Worm (Caenorhabditis elegans) whole organism, L1 larva: Measurements from ENCODE around the gene F20B6.5.

ENCODE experiments used
- C34B4.2 ChIP-seq: sonication (generic microtip); optimal IDR thresholded peaks from 2 replicates; lab custom pipeline; 2017; ENCODE audit warnings: mild to moderate bottlenecking, missing genetic modification characterization, missing compliant biosample characterization
- aha-1 ChIP-seq: fragments of 150-350 bp; optimal IDR thresholded peaks from 2 replicates; lab custom pipeline; 2014; ENCODE audit warnings: missing biosample characterization, missing genetic modification characterization
- ama-1 ChIP-seq: fragments of 150-350 bp; optimal IDR thresholded peaks from 2 replicates; lab custom pipeline; 2014
- ceh-63 ChIP-seq: fragments of 200-800 bp; sonication (Bioruptor generic); optimal IDR thresholded peaks from 2 replicates; lab custom pipeline; 2018; ENCODE audit warnings: mild to moderate bottlenecking, missing genetic modification characterization, missing compliant biosample characterization
- ceh-8 ChIP-seq: fragments of 200-800 bp; sonication (Bioruptor generic); optimal IDR thresholded peaks from 2 replicates; lab custom pipeline; 2018; ENCODE audit warnings: mild to moderate bottlenecking, missing genetic modification characterization, moderate library complexity, missing compliant biosample characterization
- ceh-82 ChIP-seq, 3 experiments: fragments of 150-350 bp in 1 of 3; sonication (generic microtip) in 2 of 3; optimal IDR thresholded peaks; 2 replicates each; lab custom pipeline; 2014 to 2017; ENCODE audit warnings: missing biosample characterization in 3 of 3, missing genetic modification characterization in 3 of 3
- ceh-90 ChIP-seq: sonication (generic microtip); optimal IDR thresholded peaks from 2 replicates; lab custom pipeline; 2016; ENCODE audit warnings: missing genetic modification characterization, missing compliant biosample characterization
- dpl-1 ChIP-seq, 3 experiments: fragments of 150-350 bp in 2 of 3; sonication (generic microtip) in 1 of 3; optimal IDR thresholded peaks; 2 replicates each; lab custom pipeline; 2014 to 2017; ENCODE audit warnings: missing biosample characterization in 3 of 3, missing genetic modification characterization in 3 of 3, missing genetic modification reagents in 3 of 3
- dsc-1 ChIP-seq: sonication (generic microtip); optimal IDR thresholded peaks from 2 replicates; lab custom pipeline; 2016; ENCODE audit warnings: mild to moderate bottlenecking, missing genetic modification characterization, missing compliant biosample characterization
- efl-1 ChIP-seq, 4 experiments: fragments of 150-350 bp; optimal IDR thresholded peaks in 3 of 4; peaks in 1 of 4; 1 replicate in 1 of 4; 2 replicates in 3 of 4; lab custom pipeline; 2014; ENCODE audit warnings: missing biosample characterization in 2 of 4, missing genetic modification characterization in 2 of 4, missing genetic modification reagents in 2 of 4
- egl-13 ChIP-seq: sonication (generic microtip); optimal IDR thresholded peaks from 2 replicates; lab custom pipeline; 2016; ENCODE audit warnings: missing genotype, missing genetic modification reagents, missing genetic modification characterization, missing compliant biosample characterization
- fkh-4 ChIP-seq: sonication (generic microtip); optimal IDR thresholded peaks from 2 replicates; lab custom pipeline; 2016; ENCODE audit warnings: missing compliant biosample characterization, missing genetic modification characterization, borderline replicate concordance
- fkh-8 ChIP-seq: sonication (generic microtip); optimal IDR thresholded peaks from 2 replicates; lab custom pipeline; 2016; ENCODE audit warnings: mild to moderate bottlenecking, missing genetic modification characterization, missing compliant biosample characterization
- fos-1 ChIP-seq: fragments of 150-350 bp; optimal IDR thresholded peaks from 2 replicates; lab custom pipeline; 2014; ENCODE audit warnings: missing biosample characterization, missing genetic modification characterization
- grh-1 ChIP-seq: fragments of 200-800 bp; sonication (Bioruptor generic); IDR thresholded peaks from 2 replicates; pipeline ENCODE4 v1.3.6; 2022; ENCODE audit warnings: missing genetic modification reagents, missing genetic modification characterization, missing compliant biosample characterization
- hpl-2 ChIP-seq: fragments of 150-350 bp; optimal IDR thresholded peaks from 2 replicates; lab custom pipeline; 2014; ENCODE audit warnings: missing biosample characterization, missing genetic modification reagents, missing genetic modification characterization
- irx-1 ChIP-seq: sonication (generic microtip); optimal IDR thresholded peaks from 2 replicates; lab custom pipeline; 2016; ENCODE audit warnings: missing genetic modification characterization, missing compliant biosample characterization
- isw-1 ChIP-seq: fragments of 200-800 bp; sonication (Bioruptor generic); IDR thresholded peaks from 2 replicates; pipeline ENCODE4 v1.3.6; 2022; ENCODE audit warnings: missing genetic modification characterization, missing compliant biosample characterization
- lin-13 ChIP-seq: fragments of 150-350 bp; optimal IDR thresholded peaks from 2 replicates; lab custom pipeline; 2014; ENCODE audit warnings: missing biosample characterization, missing genetic modification reagents, missing genetic modification characterization
- lin-14 ChIP-seq: fragments of 200-800 bp; sonication (Bioruptor generic); optimal IDR thresholded peaks from 2 replicates; lab custom pipeline; 2018; ENCODE audit warnings: mild to moderate bottlenecking, missing genetic modification characterization, moderate library complexity, missing compliant biosample characterization
- lin-35 ChIP-seq, 2 experiments: fragments of 150-350 bp; optimal IDR thresholded peaks; 2 replicates each; lab custom pipeline; 2014; ENCODE audit warnings: missing biosample characterization in 2 of 2, missing genetic modification characterization in 2 of 2, missing genetic modification reagents in 2 of 2
- lir-3 ChIP-seq: sonication (generic microtip); optimal IDR thresholded peaks from 2 replicates; lab custom pipeline; 2016; ENCODE audit warnings: mild to moderate bottlenecking, missing genetic modification characterization, moderate library complexity, missing compliant biosample characterization; ENCODE audit not compliant: poor library complexity
- lsy-2 ChIP-seq, 2 experiments: fragments of 150-350 bp; optimal IDR thresholded peaks; 2 replicates each; lab custom pipeline; 2014; ENCODE audit warnings: missing biosample characterization in 2 of 2, missing genetic modification characterization in 2 of 2
- mdl-1 ChIP-seq, 2 experiments: fragments of 150-350 bp; optimal IDR thresholded peaks; 2 replicates each; lab custom pipeline; 2014 to 2017; ENCODE audit warnings: missing biosample characterization in 2 of 2, missing genetic modification characterization in 2 of 2, inconsistent platforms in 1 of 2
- mep-1 ChIP-seq: fragments of 150-350 bp; optimal IDR thresholded peaks from 2 replicates; lab custom pipeline; 2014; ENCODE audit warnings: missing biosample characterization, missing genetic modification characterization
- nhr-11 ChIP-seq: fragments of 150-350 bp; optimal IDR thresholded peaks from 2 replicates; lab custom pipeline; 2014; ENCODE audit warnings: missing biosample characterization, missing genetic modification characterization
- nhr-12 ChIP-seq: sonication (generic microtip); optimal IDR thresholded peaks from 2 replicates; lab custom pipeline; 2017; ENCODE audit warnings: missing biosample characterization, missing genetic modification characterization
- nhr-19 ChIP-seq: fragments of 200-800 bp; sonication (Bioruptor generic); conservative IDR thresholded peaks from 2 replicates; pipeline ENCODE4 v1.3.6; 2022; ENCODE audit warnings: missing genetic modification characterization, missing compliant biosample characterization
- nhr-20 ChIP-seq: sonication (generic microtip); optimal IDR thresholded peaks from 2 replicates; lab custom pipeline; 2016; ENCODE audit warnings: mild to moderate bottlenecking, missing genetic modification characterization, missing compliant biosample characterization
- nhr-237 ChIP-seq: fragments of 150-350 bp; optimal IDR thresholded peaks from 2 replicates; lab custom pipeline; 2014; ENCODE audit warnings: missing biosample characterization, missing genetic modification characterization
- nhr-28 ChIP-seq: fragments of 150-350 bp; optimal IDR thresholded peaks from 2 replicates; lab custom pipeline; 2014; ENCODE audit warnings: missing biosample characterization, missing genetic modification characterization
- nhr-47 ChIP-seq: sonication (generic microtip); optimal IDR thresholded peaks from 2 replicates; lab custom pipeline; 2016; ENCODE audit warnings: mild to moderate bottlenecking, missing genetic modification characterization, moderate library complexity, missing compliant biosample characterization
- nhr-71 ChIP-seq: sonication (generic microtip); optimal IDR thresholded peaks from 2 replicates; lab custom pipeline; 2016; ENCODE audit warnings: mild to moderate bottlenecking, missing genetic modification characterization, moderate library complexity, missing compliant biosample characterization
- nhr-77 ChIP-seq: fragments of 150-350 bp; optimal IDR thresholded peaks from 2 replicates; lab custom pipeline; 2014; ENCODE audit warnings: missing biosample characterization, missing genetic modification characterization
- nhr-85 ChIP-seq: sonication (generic microtip); peaks from one replicate; lab custom pipeline; 2016; ENCODE audit warnings: missing genetic modification characterization, inconsistent platforms, missing compliant biosample characterization
- nhr-90 ChIP-seq: sonication (generic microtip); optimal IDR thresholded peaks from 2 replicates; lab custom pipeline; 2016; ENCODE audit warnings: mild to moderate bottlenecking, missing genetic modification characterization, missing compliant biosample characterization; ENCODE audit not compliant: poor library complexity
- rnt-1 ChIP-seq: sonication (generic microtip); optimal IDR thresholded peaks from 2 replicates; lab custom pipeline; 2016; ENCODE audit warnings: mild to moderate bottlenecking, missing genetic modification characterization, moderate library complexity, missing compliant biosample characterization
- snu-23 ChIP-seq: sonication (generic microtip); optimal IDR thresholded peaks from 2 replicates; lab custom pipeline; 2016; ENCODE audit warnings: missing genetic modification characterization, missing compliant biosample characterization
- sup-37 ChIP-seq: fragments of 200-800 bp; sonication (Bioruptor generic); optimal IDR thresholded peaks from 2 replicates; lab custom pipeline; 2018; ENCODE audit warnings: mild to moderate bottlenecking, missing genetic modification characterization, missing compliant biosample characterization
- tbx-2 ChIP-seq: sonication (generic microtip); optimal IDR thresholded peaks from 2 replicates; lab custom pipeline; 2016; ENCODE audit warnings: missing genetic modification characterization, missing compliant biosample characterization
- tlp-1 ChIP-seq: fragments of 150-350 bp; optimal IDR thresholded peaks from 2 replicates; lab custom pipeline; 2014; ENCODE audit warnings: missing biosample characterization, missing genetic modification characterization
- xbp-1 ChIP-seq: sonication (generic microtip); optimal IDR thresholded peaks from 2 replicates; lab custom pipeline; 2016; ENCODE audit warnings: missing genetic modification characterization, missing compliant biosample characterization
- zag-1 ChIP-seq: fragments of 150-350 bp; optimal IDR thresholded peaks from 2 replicates; lab custom pipeline; 2014; ENCODE audit warnings: missing biosample characterization, missing genetic modification characterization
- zip-4 ChIP-seq: fragments of 200-800 bp; sonication (Bioruptor generic); optimal IDR thresholded peaks from 2 replicates; lab custom pipeline; 2018; ENCODE audit warnings: mild to moderate bottlenecking, missing genetic modification characterization, moderate library complexity, missing compliant biosample characterization
- ztf-11 ChIP-seq, 2 experiments: sonication (generic microtip); optimal IDR thresholded peaks; 2 replicates each; lab custom pipeline; 2016 to 2017; ENCODE audit warnings: missing genetic modification characterization in 2 of 2, missing biosample characterization in 1 of 2, missing compliant biosample characterization in 1 of 2

The F20B6.5 gene

ce11 chrX:4222779-4223387 lies 23.2 kb upstream of the F20B6.5 start (continued):
- TF ChIP-seq efl-1 (optimal IDR thresholded peaks at IDR 0.05; lab: Kevin White, UChicago), result peak; percentile 92 to 99
- peak; percentile 38 to 93 for TF ChIP-seq efl-1 (GFP tag; optimal IDR thresholded peaks at IDR 0.05 in 1 of 2; lab: Kevin White, UChicago)
- peak; percentile 91 for TF ChIP-seq irx-1 (tag; lab: Kevin White, UChicago)
- TF ChIP-seq lin-14 (GFP tag; lab: Kevin White, UChicago), result peak; percentile 96
- peak; percentile 97 for TF ChIP-seq nhr-20 (tag; lab: Kevin White, UChicago)
- TF ChIP-seq aha-1, result peak; percentile 1
- TF ChIP-seq tbx-2 (tag; lab: Kevin White, UChicago), result peak; percentile 97
- TF ChIP-seq nhr-85 (tag; lab: Kevin White, UChicago), result peak; percentile 99
- TF ChIP-seq nhr-12 (tag; lab: Kevin White, UChicago), result no peak
- no peak for TF ChIP-seq ceh-63
- TF ChIP-seq hpl-2 (GFP tag; lab: Kevin White, UChicago), result peak; percentile 91
- TF ChIP-seq zag-1, result no peak
- peak; percentile 84 for TF ChIP-seq fkh-8 (tag; lab: Kevin White, UChicago)
- TF ChIP-seq snu-23 (GFP tag; lab: Kevin White, UChicago), result peak; percentile 97
- TF ChIP-seq nhr-28 (tag; lab: Kevin White, UChicago), result peak; percentile 49
- TF ChIP-seq isw-1 (GFP tag; lab: Robert Waterston, UW), result peak; percentile 81
- peak; percentile 65 for TF ChIP-seq ama-1 (lab: Kevin White, UChicago)
- peak; percentile 32 for TF ChIP-seq ceh-90 (tag; lab: Kevin White, UChicago)
- TF ChIP-seq fos-1 (tag; lab: Kevin White, UChicago), result peak; percentile 54
- TF ChIP-seq nhr-11, result peak; percentile 88
- peak; percentile 61 for TF ChIP-seq fkh-4 (tag; lab: Kevin White, UChicago)
- TF ChIP-seq egl-13 (tag; lab: Kevin White, UChicago), result peak; percentile 96
- TF ChIP-seq tlp-1, result no peak
- TF ChIP-seq mdl-1 (tag; optimal IDR thresholded peaks at IDR 0.05; lab: Kevin White, UChicago), result peak in 1 of 2 experiments; percentile 54
- TF ChIP-seq nhr-19 (GFP tag; lab: Robert Waterston, UW), result peak; percentile 93
- peak; percentile 59 for TF ChIP-seq lin-13 (GFP tag; lab: Kevin White, UChicago)
- peak; percentile 50 for TF ChIP-seq nhr-77 (tag; lab: Kevin White, UChicago)
- TF ChIP-seq nhr-47 (tag; lab: Kevin White, UChicago), result peak; percentile 97
- TF ChIP-seq, all 84 proteins: peak for 57

DNA sequence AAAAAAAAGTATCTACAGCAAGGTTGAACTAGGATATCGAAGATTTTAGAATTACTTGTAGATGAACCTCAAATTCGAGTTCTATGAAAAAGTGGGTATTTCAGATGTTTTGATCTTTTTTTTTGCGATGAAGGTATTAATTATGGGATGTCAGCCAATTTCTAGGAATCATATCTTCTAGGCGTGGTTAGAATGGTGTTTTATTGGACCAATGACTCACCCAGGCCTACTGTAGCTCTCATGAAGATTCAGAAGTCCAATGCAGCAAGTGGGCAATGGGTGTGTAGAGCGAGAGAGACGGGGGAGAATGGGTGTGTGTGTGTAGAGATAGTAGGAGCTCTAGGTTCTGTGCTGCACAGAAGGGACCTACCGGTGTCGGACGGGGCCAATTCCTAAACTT lies 22.5 kb upstream of the F20B6.5 start:
- TF ChIP-seq ceh-82 (tag; optimal IDR thresholded peaks at IDR 0.05; lab: Kevin White, UChicago) (peak in 2 of 3 experiments; percentile 20 to 25), rnt-1 (tag; lab: Kevin White, UChicago) (peak; percentile 28), dsc-1 (tag; lab: Kevin White, UChicago) (peak; percentile 19), fkh-8 (tag; lab: Kevin White, UChicago) (peak; percentile 17), irx-1 (tag; lab: Kevin White, UChicago) (no peak), fos-1 (tag; lab: Kevin White, UChicago) (peak; percentile 70), lir-3 (no peak), lsy-2 (tag; optimal IDR thresholded peaks at IDR 0.05; lab: Kevin White, UChicago) (peak; percentile 12 to 80), mep-1 (peak; percentile 49), zag-1 (peak; percentile 22), C34B4.2 (tag; lab: Kevin White, UChicago) (no peak)

DNA sequence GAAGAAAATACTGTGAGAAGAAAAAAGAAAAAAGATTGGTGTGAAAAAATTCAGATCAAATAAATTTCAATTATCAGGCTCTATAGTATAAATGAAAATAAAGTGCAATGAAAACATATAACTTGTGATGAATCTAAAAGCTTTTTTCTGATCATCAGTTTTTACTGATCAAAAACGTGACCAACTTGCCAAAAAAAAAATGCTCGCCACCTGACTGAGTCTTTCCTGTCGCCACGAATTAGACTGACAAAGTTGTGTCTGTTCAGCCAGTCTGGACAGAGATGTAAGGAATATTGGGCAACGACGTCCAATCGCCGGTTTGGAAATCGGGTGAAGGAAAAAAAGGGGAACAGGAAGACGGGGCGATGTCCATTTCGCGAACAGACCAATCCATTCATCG lies 19.8 kb upstream of the F20B6.5 start:
- TF ChIP-seq nhr-237 (tag; lab: Kevin White, UChicago) (no peak), snu-23 (GFP tag; lab: Kevin White, UChicago) (peak; percentile 43), fkh-8 (tag; lab: Kevin White, UChicago) (peak; percentile 61), ceh-90 (tag; lab: Kevin White, UChicago) (no peak), lsy-2 (tag; optimal IDR thresholded peaks at IDR 0.05; lab: Kevin White, UChicago) (peak; percentile 8 to 21), zip-4 (GFP tag; lab: Kevin White, UChicago) (no peak), aha-1 (no peak), nhr-47 (tag; lab: Kevin White, UChicago) (peak; percentile 7), efl-1 (optimal IDR thresholded peaks at IDR 0.05; lab: Kevin White, UChicago) (no peak), efl-1 (GFP tag; optimal IDR thresholded peaks at IDR 0.05 in 1 of 2; lab: Kevin White, UChicago) (peak in 1 of 2 experiments; percentile 42), dpl-1 (GFP tag; optimal IDR thresholded peaks at IDR 0.05; lab: Kevin White, UChicago) (no peak), lin-14 (GFP tag; lab: Kevin White, UChicago) (peak; percentile 61), lin-35 (GFP tag; optimal IDR thresholded peaks at IDR 0.05; lab: Kevin White, UChicago) (peak in 1 of 2 experiments; percentile 26), rnt-1 (tag; lab: Kevin White, UChicago) (peak; percentile 30), ceh-8 (GFP tag; lab: Kevin White, UChicago) (peak; percentile 38), lir-3 (no peak), zag-1 (no peak), nhr-71 (tag; lab: Kevin White, UChicago) (peak; percentile 78), grh-1 (GFP tag; lab: Robert Waterston, UW) (no peak), xbp-1 (tag; lab: Kevin White, UChicago) (peak; percentile 59), hpl-2 (GFP tag; lab: Kevin White, UChicago) (no peak), irx-1 (tag; lab: Kevin White, UChicago) (no peak), sup-37 (no peak), ztf-11 (tag; optimal IDR thresholded peaks at IDR 0.05; lab: Kevin White, UChicago) (no peak), nhr-90 (tag; lab: Kevin White, UChicago) (peak; percentile 0), nhr-20 (tag; lab: Kevin White, UChicago) (peak; percentile 42)
